Worm (Caenorhabditis elegans): ENCODE results near the gene ZK899.7.

ZK899.7 gene

ce11 chrX:9441512-9441911 lies 7.7 kb downstream of the ZK899.7 start, which contains the start of gene memb-1 (continued):
- TF ChIP-seq nfya-1 (tag; optimal IDR thresholded peaks at IDR 0.05; ENCODE audit: insufficient read depth): peak; percentile 77
- no peak for TF ChIP-seq tbx-2 (tag; optimal IDR thresholded peaks at IDR 0.05)
- no peak for TF ChIP-seq ama-1 (optimal IDR thresholded peaks at IDR 0.05)

- TF ChIP-seq R02D3.7 (tag; optimal IDR thresholded peaks at IDR 0.05) (no peak), ceh-28 (tag; optimal IDR thresholded peaks at IDR 0.05) (no peak), ceh-16 (tag; optimal IDR thresholded peaks at IDR 0.05) (no peak), snpc-4 (tag; optimal IDR thresholded peaks at IDR 0.05) (no peak), egl-27 (tag; optimal IDR thresholded peaks at IDR 0.05) (no peak), nhr-25 (tag; optimal IDR thresholded peaks at IDR 0.05) (no peak), unc-39 (tag; optimal IDR thresholded peaks at IDR 0.05) (no peak), aly-2 (tag; optimal IDR thresholded peaks at IDR 0.05) (no peak)
These were observed 12.4 kb downstream of the ZK899.7 start, which contains the start of gene tbb-4 for ce11 chrX:9436843-9437312. Gene tbb-4 (minus strand): TSS chrX:9436893.

ce11 chrX:9431002-9431482 lies 18.2 kb downstream of the ZK899.7 start, which contains the start of gene B0272.3:
Gene B0272.3 (plus strand): TSS chrX:9431432.
- no peak for TF ChIP-seq nhr-25 (tag; optimal IDR thresholded peaks at IDR 0.05)
- no peak for TF ChIP-seq ama-1 (optimal IDR thresholded peaks at IDR 0.05)
- peak; percentile 74 for TF ChIP-seq nhr-23 (tag; optimal IDR thresholded peaks at IDR 0.05)
- peak in 1 of 3 experiments; percentile 33 for TF ChIP-seq elt-3 (tag; optimal IDR thresholded peaks at IDR 0.05)
- peak; percentile 61 for TF ChIP-seq jun-1 (tag; optimal IDR thresholded peaks at IDR 0.05)
- no peak for TF ChIP-seq nhr-67 (tag; optimal IDR thresholded peaks at IDR 0.05)
- TF ChIP-seq lsy-12 (tag; optimal IDR thresholded peaks at IDR 0.05): no peak
- no peak for TF ChIP-seq nhr-76 (tag; optimal IDR thresholded peaks at IDR 0.05)
- TF ChIP-seq hmg-11 (tag; optimal IDR thresholded peaks at IDR 0.05): no peak
- TF ChIP-seq pha-4 (tag; optimal IDR thresholded peaks at IDR 0.05): peak; percentile 71
- peak; percentile 86 for TF ChIP-seq elt-2 (tag; optimal IDR thresholded peaks at IDR 0.05)
- peak; percentile 84 for TF ChIP-seq pqm-1 (tag; optimal IDR thresholded peaks at IDR 0.05)
- TF ChIP-seq ceh-28 (tag; optimal IDR thresholded peaks at IDR 0.05): peak; percentile 55
- TF ChIP-seq nhr-43 (tag; optimal IDR thresholded peaks at IDR 0.05; ENCODE audit: poor library complexity, severe bottlenecking): peak; percentile 1
- TF ChIP-seq lin-15B (tag; optimal IDR thresholded peaks at IDR 0.05): peak; percentile 31
- TF ChIP-seq nfya-1 (tag; optimal IDR thresholded peaks at IDR 0.05; ENCODE audit: insufficient read depth): peak; percentile 26

DNA sequence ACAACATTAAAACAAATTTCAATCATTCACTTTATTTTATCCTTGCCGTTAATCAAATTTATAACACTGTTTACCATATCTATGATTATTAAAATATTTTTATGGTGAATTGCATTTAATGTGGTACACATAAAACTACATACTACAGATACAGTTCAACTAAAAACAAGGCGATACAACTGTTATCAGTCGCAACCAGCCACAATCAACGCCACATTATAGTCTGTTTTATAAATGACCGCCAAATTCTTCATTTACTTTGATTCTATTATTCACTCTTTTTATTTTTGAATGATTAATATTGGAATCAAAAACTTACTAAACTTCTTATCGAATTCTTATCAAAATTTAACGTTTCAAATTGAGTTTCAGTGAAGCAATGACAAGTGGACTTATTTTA lies 21.2 kb downstream of the ZK899.7 start, which contains the start of gene B0272.4:
Gene B0272.4, plus strand, starts transcription at position 373 of the 400 bp plus-strand sequence.
- TF ChIP-seq pha-4 (tag; optimal IDR thresholded peaks at IDR 0.05) (peak; percentile 9), ceh-28 (tag; optimal IDR thresholded peaks at IDR 0.05) (peak; percentile 16), ceh-9 (tag; optimal IDR thresholded peaks at IDR 0.05) (no peak), egl-5 (tag; optimal IDR thresholded peaks at IDR 0.05) (no peak), skn-1 (tag; optimal IDR thresholded peaks at IDR 0.05) (peak; percentile 45), elt-3 (tag; optimal IDR thresholded peaks at IDR 0.05) (no peak), pqm-1 (tag; optimal IDR thresholded peaks at IDR 0.05) (peak; percentile 97), elt-2 (tag; optimal IDR thresholded peaks at IDR 0.05) (peak; percentile 93), zag-1 (tag; optimal IDR thresholded peaks at IDR 0.05) (no peak), fkh-10 (GFP tag; optimal IDR thresholded peaks at IDR 0.05) (no peak), fkh-2 (tag; optimal IDR thresholded peaks at IDR 0.05) (no peak)

ce11 chrX:9417948-9418347 lies 31.3 kb downstream of the ZK899.7 start:
- TF ChIP-seq pqm-1 (tag; optimal IDR thresholded peaks at IDR 0.05): no peak
- TF ChIP-seq nhr-25 (tag; optimal IDR thresholded peaks at IDR 0.05): no peak
- no peak for TF ChIP-seq snpc-4 (tag; optimal IDR thresholded peaks at IDR 0.05)
- no peak for TF ChIP-seq mml-1 (tag; optimal IDR thresholded peaks at IDR 0.05)
- no peak for TF ChIP-seq egl-27 (tag; optimal IDR thresholded peaks at IDR 0.05)
- no peak for TF ChIP-seq ceh-82 (tag; optimal IDR thresholded peaks at IDR 0.05)
- TF ChIP-seq nhr-28 (tag; optimal IDR thresholded peaks at IDR 0.05): no peak
- TF ChIP-seq lin-15B (tag; optimal IDR thresholded peaks at IDR 0.05): no peak

DNA sequence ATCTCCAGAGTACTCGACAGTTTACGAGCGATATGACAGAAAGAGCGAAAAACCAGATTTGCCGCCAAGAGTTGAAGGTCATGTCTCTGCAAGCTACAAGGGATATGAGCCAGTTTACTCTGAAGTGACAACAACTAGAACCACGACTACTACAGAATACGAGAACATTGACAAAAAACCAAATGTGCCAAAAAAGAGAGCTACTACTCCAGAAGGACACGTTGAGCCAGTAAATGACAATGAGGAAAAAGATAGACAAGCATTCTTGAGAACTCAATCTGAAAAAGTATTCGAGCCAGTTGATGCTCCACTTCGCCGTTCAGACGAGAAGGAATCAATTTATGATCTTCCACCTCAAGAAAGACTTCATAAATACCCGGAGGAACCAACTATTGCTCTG lies 31.9 kb downstream of the ZK899.7 start:
- TF ChIP-seq lin-15B (tag; optimal IDR thresholded peaks at IDR 0.05) (no peak), ceh-9 (tag; optimal IDR thresholded peaks at IDR 0.05) (no peak), ceh-16 (tag; optimal IDR thresholded peaks at IDR 0.05) (no peak), ceh-28 (tag; optimal IDR thresholded peaks at IDR 0.05) (no peak), zag-1 (tag; optimal IDR thresholded peaks at IDR 0.05) (no peak), nfya-1 (tag; optimal IDR thresholded peaks at IDR 0.05; ENCODE audit: insufficient read depth) (no peak), lsy-12 (tag; optimal IDR thresholded peaks at IDR 0.05) (no peak), pha-4 (tag; optimal IDR thresholded peaks at IDR 0.05) (no peak), sea-2 (GFP tag; optimal IDR thresholded peaks at IDR 0.05) (no peak), egl-27 (tag; optimal IDR thresholded peaks at IDR 0.05) (no peak), unc-39 (tag; optimal IDR thresholded peaks at IDR 0.05) (no peak)
